Fruit fly (Drosophila melanogaster) whole organism, embryonic: ENCODE data around the gene eIF4E5.

Source experiments
- Ada2b ChIP-seq: fragments of 200-800 bp; sonication (Bioruptor generic); IDR thresholded peaks from 2 replicates; pipeline ENCODE4 v1.3.6; 2022; ENCODE audit warnings: missing biosample characterization, missing genetic modification characterization
- Atf3 ChIP-seq: fragments of 200-800 bp; sonication (Bioruptor generic); optimal IDR thresholded peaks from 3 replicates; lab custom pipeline; 2016; ENCODE audit warnings: missing biosample characterization, missing genetic modification characterization
- B-H2 ChIP-seq: fragments of 200-800 bp; sonication (Bioruptor generic); optimal IDR thresholded peaks from 2 replicates; lab custom pipeline; 2018; ENCODE audit warnings: missing biosample characterization, mild to moderate bottlenecking, missing genetic modification characterization
- CG10209 ChIP-seq: fragments of 200-800 bp; sonication (Bioruptor generic); optimal IDR thresholded peaks from 3 replicates; lab custom pipeline; 2017; ENCODE audit warnings: missing biosample characterization, mild to moderate bottlenecking, missing genetic modification characterization, missing genetic modification reagents
- CG10565 ChIP-seq: fragments of 200-800 bp; sonication (Bioruptor generic); optimal IDR thresholded peaks from 3 replicates; lab custom pipeline; 2016; ENCODE audit warnings: missing biosample characterization, mild to moderate bottlenecking, missing genetic modification characterization
- CG10959 ChIP-seq: fragments of 200-800 bp; sonication (Bioruptor generic); IDR thresholded peaks from 2 replicates; pipeline ENCODE4 v1.3.6; 2022; ENCODE audit warnings: missing biosample characterization, missing genetic modification characterization
- CG10979 ChIP-seq: fragments of 200-800 bp; sonication (Bioruptor generic); optimal IDR thresholded peaks from 2 replicates; lab custom pipeline; 2018; ENCODE audit warnings: missing biosample characterization, mild to moderate bottlenecking, missing genetic modification characterization, moderate library complexity
- CG12299 ChIP-seq: fragments of 200-800 bp; sonication (Bioruptor generic); optimal IDR thresholded peaks from 2 replicates; lab custom pipeline; 2018; ENCODE audit warnings: missing biosample characterization, mild to moderate bottlenecking, missing genetic modification characterization
- CG13123 ChIP-seq: fragments of 200-800 bp; sonication (Bioruptor generic); optimal IDR thresholded peaks from 2 replicates; lab custom pipeline; 2016; ENCODE audit warnings: missing biosample characterization, missing genetic modification characterization
- CG13894 ChIP-seq: fragments of 200-800 bp; sonication (Bioruptor generic); optimal IDR thresholded peaks from 3 replicates; lab custom pipeline; 2018; ENCODE audit warnings: missing biosample characterization, mild to moderate bottlenecking, missing genetic modification characterization, moderate library complexity
- CG14667 ChIP-seq: fragments of 200-800 bp; sonication (Bioruptor generic); IDR thresholded peaks from 2 replicates; pipeline ENCODE4 v1.3.6; 2022; ENCODE audit warnings: missing biosample characterization, missing genetic modification characterization
- CG14710 ChIP-seq: fragments of 200-800 bp; sonication (Bioruptor generic); optimal IDR thresholded peaks from 3 replicates; lab custom pipeline; 2019; ENCODE audit warnings: missing biosample characterization, mild to moderate bottlenecking, missing genetic modification characterization, moderate library complexity
- CG1832 ChIP-seq: fragments of 200-800 bp; sonication (Bioruptor generic); optimal IDR thresholded peaks from 2 replicates; lab custom pipeline; 2017; ENCODE audit warnings: missing biosample characterization, mild to moderate bottlenecking, missing genetic modification characterization, inconsistent platforms
- CG18619 ChIP-seq: fragments of 200-800 bp; sonication (Bioruptor generic); optimal IDR thresholded peaks from 3 replicates; lab custom pipeline; 2017; ENCODE audit warnings: missing biosample characterization, mild to moderate bottlenecking, missing genetic modification characterization
- CG2712 ChIP-seq: fragments of 200-800 bp; optimal IDR thresholded peaks from 3 replicates; lab custom pipeline; 2019; ENCODE audit warnings: missing biosample characterization, mild to moderate bottlenecking, missing genetic modification characterization, moderate library complexity
- CG30431 ChIP-seq: fragments of 200-800 bp; sonication (Bioruptor generic); optimal IDR thresholded peaks from 2 replicates; lab custom pipeline; 2017; ENCODE audit warnings: missing biosample characterization, missing genetic modification characterization
- CG31441 ChIP-seq: fragments of 200-800 bp; sonication (Bioruptor generic); IDR thresholded peaks from 2 replicates; pipeline ENCODE4 v1.3.6; 2022; ENCODE audit warnings: missing biosample characterization, missing genetic modification characterization
- CG4707 ChIP-seq: fragments of 200-800 bp; sonication (Bioruptor generic); optimal IDR thresholded peaks from 2 replicates; lab custom pipeline; 2018; ENCODE audit warnings: missing biosample characterization, mild to moderate bottlenecking, missing genetic modification characterization, moderate library complexity
- CG4730 ChIP-seq: fragments of 200-800 bp; sonication (Bioruptor generic); IDR thresholded peaks from 2 replicates; pipeline ENCODE4 v1.3.6; 2022; ENCODE audit warnings: missing biosample characterization, missing genetic modification characterization
- CG5245 ChIP-seq: fragments of 200-800 bp; sonication (Bioruptor generic); optimal IDR thresholded peaks from 3 replicates; lab custom pipeline; 2016; ENCODE audit warnings: missing biosample characterization, missing genetic modification characterization
- CG6765 ChIP-seq: fragments of 200-800 bp; sonication (Bioruptor generic); optimal IDR thresholded peaks from 3 replicates; lab custom pipeline; 2017; ENCODE audit warnings: missing biosample characterization, mild to moderate bottlenecking, missing genetic modification characterization
- Dbx ChIP-seq: fragments of 200-800 bp; sonication (Bioruptor generic); IDR thresholded peaks from 3 replicates; pipeline ENCODE4 v1.3.6; 2022; ENCODE audit warnings: missing biosample characterization, missing genetic modification characterization
- Dll ChIP-seq: fragments of 200-800 bp; sonication (Bioruptor generic); IDR thresholded peaks from 4 replicates; pipeline ENCODE4 v1.3.6; 2022; ENCODE audit warnings: missing biosample characterization, missing genetic modification characterization; ENCODE audit not compliant: partially characterized antibody
- Gsc ChIP-seq: fragments of 200-800 bp; sonication (Bioruptor generic); IDR thresholded peaks from 2 replicates; pipeline ENCODE4 v1.3.6; 2022; ENCODE audit warnings: missing biosample characterization, missing genetic modification characterization
- HHEX ChIP-seq: fragments of 200-800 bp; sonication (Bioruptor generic); optimal IDR thresholded peaks from 3 replicates; lab custom pipeline; 2017; ENCODE audit warnings: missing biosample characterization, mild to moderate bottlenecking, missing genetic modification characterization, missing genetic modification reagents
- Med ChIP-seq: fragments of 200-800 bp; sonication (Bioruptor generic); peaks from one replicate; lab custom pipeline; 2016; ENCODE audit warnings: missing biosample characterization, missing genetic modification characterization, mild to moderate bottlenecking, inconsistent platforms, moderate library complexity
- Meics ChIP-seq: fragments of 200-800 bp; sonication (Bioruptor generic); optimal IDR thresholded peaks from 2 replicates; lab custom pipeline; 2017; ENCODE audit warnings: missing biosample characterization, mild to moderate bottlenecking, missing genetic modification characterization
- Myb ChIP-seq: fragments of 200-800 bp; sonication (Bioruptor generic); optimal IDR thresholded peaks from 2 replicates; lab custom pipeline; 2016; ENCODE audit warnings: missing biosample characterization, missing genetic modification characterization
- NC2β ChIP-seq: fragments of 200-800 bp; sonication (Bioruptor generic); optimal IDR thresholded peaks from 2 replicates; lab custom pipeline; 2016; ENCODE audit warnings: missing biosample characterization, missing genetic modification characterization
- NFAT ChIP-seq: fragments of 200-800 bp; sonication (Bioruptor generic); IDR thresholded peaks from 2 replicates; pipeline ENCODE4 v1.3.6; 2022; ENCODE audit warnings: missing biosample characterization, missing genetic modification characterization
- Nf-YB ChIP-seq: fragments of 200-800 bp; sonication (Bioruptor generic); optimal IDR thresholded peaks from 3 replicates; lab custom pipeline; 2019; ENCODE audit warnings: missing biosample characterization, mild to moderate bottlenecking, missing genetic modification characterization, moderate library complexity
- Ptx1 ChIP-seq: fragments of 200-800 bp; sonication (Bioruptor generic); IDR thresholded peaks from 2 replicates; pipeline ENCODE4 v1.3.6; 2022; ENCODE audit warnings: missing biosample characterization, missing genetic modification characterization
- Stat92E ChIP-seq, 3 experiments: fragments of >200 bp in 2 of 3; fragments of 200-800 bp in 1 of 3; sonication (Bioruptor generic) in 1 of 3; optimal IDR thresholded peaks; 2 replicates each; lab custom pipeline; 2017 to 2019; ENCODE audit warnings: missing biosample characterization in 3 of 3, missing genetic modification characterization in 3 of 3, mild to moderate bottlenecking in 1 of 3, moderate library complexity in 1 of 3
- ab ChIP-seq: fragments of 200-800 bp; sonication (Bioruptor generic); optimal IDR thresholded peaks from 2 replicates; lab custom pipeline; 2016; ENCODE audit warnings: missing biosample characterization, missing genetic modification characterization
- cato ChIP-seq: fragments of 200-800 bp; sonication (Bioruptor generic); optimal IDR thresholded peaks from 2 replicates; lab custom pipeline; 2016; ENCODE audit warnings: missing biosample characterization, missing genetic modification characterization, borderline replicate concordance
- da ChIP-seq: fragments of 200-800 bp; sonication (Bioruptor generic); optimal IDR thresholded peaks from 2 replicates; lab custom pipeline; 2016; ENCODE audit warnings: missing biosample characterization, missing genetic modification characterization
- dpn ChIP-seq, 2 experiments: fragments of 200-800 bp; sonication (Bioruptor generic); optimal IDR thresholded peaks; 3 replicates each; lab custom pipeline; 2016; ENCODE audit warnings: missing biosample characterization in 2 of 2, missing genetic modification characterization in 2 of 2
- hth ChIP-seq: fragments of >200 bp; optimal IDR thresholded peaks from 2 replicates; lab custom pipeline; 2017; ENCODE audit warnings: inconsistent platforms
- jigr1 ChIP-seq: fragments of 200-800 bp; sonication (Bioruptor generic); IDR thresholded peaks from 3 replicates; pipeline ENCODE4 v1.3.6; 2022; ENCODE audit warnings: missing biosample characterization, missing genetic modification characterization
- lab ChIP-seq: fragments of 200-800 bp; sonication (Bioruptor generic); optimal IDR thresholded peaks from 3 replicates; lab custom pipeline; 2017; ENCODE audit warnings: missing biosample characterization, missing genetic modification characterization, mild to moderate bottlenecking, moderate library complexity, missing genetic modification reagents
- org-1 ChIP-seq: fragments of 200-800 bp; sonication (Bioruptor generic); optimal IDR thresholded peaks from 2 replicates; lab custom pipeline; 2017; ENCODE audit warnings: missing biosample characterization, missing genetic modification characterization
- p53 ChIP-seq: fragments of 200-800 bp; sonication (Bioruptor generic); optimal IDR thresholded peaks from 2 replicates; lab custom pipeline; 2016; ENCODE audit warnings: missing biosample characterization, missing genetic modification characterization
- pan ChIP-seq, 4 experiments: fragments of >200 bp in 3 of 4; fragments of 200-800 bp in 1 of 4; sonication (Bioruptor generic) in 1 of 4; optimal IDR thresholded peaks in 3 of 4; IDR thresholded peaks in 1 of 4; 2 replicates each; pipeline versions ENCODE4 v1.3.6 to Lab custom; 2017 to 2022; ENCODE audit warnings: missing biosample characterization in 2 of 4, missing genetic modification characterization in 2 of 4, mixed read lengths in 1 of 4
- pros ChIP-seq: fragments of 200-800 bp; sonication (Bioruptor generic); optimal IDR thresholded peaks from 3 replicates; lab custom pipeline; 2019; ENCODE audit warnings: missing biosample characterization, mild to moderate bottlenecking, missing genetic modification characterization, moderate library complexity
- row ChIP-seq: fragments of 200-800 bp; sonication (Bioruptor generic); IDR thresholded peaks from 3 replicates; pipeline ENCODE4 v1.3.6; 2022; ENCODE audit warnings: missing biosample characterization, missing genetic modification characterization
- sens-2 ChIP-seq: fragments of 200-800 bp; sonication (Bioruptor generic); IDR thresholded peaks from 2 replicates; pipeline ENCODE4 v1.3.6; 2022; ENCODE audit warnings: missing biosample characterization, missing genetic modification characterization
- sima ChIP-seq: fragments of 200-800 bp; sonication (Bioruptor generic); optimal IDR thresholded peaks from 2 replicates; lab custom pipeline; 2016; ENCODE audit warnings: missing biosample characterization, missing genetic modification characterization
- slp2 ChIP-seq: fragments of 200-800 bp; sonication (Bioruptor generic); optimal IDR thresholded peaks from 2 replicates; lab custom pipeline; 2016; ENCODE audit warnings: missing biosample characterization, missing genetic modification characterization
- ttk ChIP-seq: fragments of 200-800 bp; sonication (Bioruptor generic); IDR thresholded peaks from 2 replicates; pipeline ENCODE4 v2.1.2; 2022; ENCODE audit warnings: missing biosample characterization, missing genetic modification characterization
- vfl ChIP-seq: fragments of 200-800 bp; sonication (Bioruptor generic); optimal IDR thresholded peaks from 2 replicates; lab custom pipeline; 2016; ENCODE audit warnings: missing biosample characterization, missing genetic modification characterization

eIF4E5 gene

dm6 chr3L:7869715-7870387, 24.8 kb upstream of the eIF4E5 start:
- TF ChIP-seq slp2 (GFP tag; lab: Kevin White, UChicago), result no peak
- no peak for TF ChIP-seq Dll (GFP tag; lab: Robert Waterston, UW)
- TF ChIP-seq dpn (GFP tag; optimal IDR thresholded peaks at IDR 0.05; lab: Kevin White, UChicago), result peak in 1 of 2 experiments; percentile 45
- TF ChIP-seq Dbx (GFP tag; lab: Robert Waterston, UW), result no peak
- TF ChIP-seq org-1 (GFP tag; lab: Kevin White, UChicago), result peak; percentile 38
- no peak for TF ChIP-seq p53 (GFP tag; lab: Kevin White, UChicago)
- TF ChIP-seq CG13894 (tag; lab: Kevin White, UChicago), result no peak
- no peak for TF ChIP-seq CG5245 (GFP tag; lab: Kevin White, UChicago)
- peak; percentile 16; the same call in 1 of the 3 replicates for TF ChIP-seq jigr1 (GFP tag; lab: Robert Waterston, UW)
- no peak for TF ChIP-seq vfl (GFP tag; lab: Kevin White, UChicago)
- no peak for TF ChIP-seq CG14667 (GFP tag; lab: Robert Waterston, UW)
- no peak for TF ChIP-seq sima (GFP tag; lab: Kevin White, UChicago)
- no peak for TF ChIP-seq Atf3 (GFP tag; lab: Kevin White, UChicago)
- no peak for TF ChIP-seq da (GFP tag; lab: Kevin White, UChicago)
- peak; percentile 17 for TF ChIP-seq CG18619
- no peak for TF ChIP-seq CG30431
- TF ChIP-seq CG4730, result no peak
- TF ChIP-seq Nf-YB (GFP tag; lab: Kevin White, UChicago), result peak; percentile 24
- TF ChIP-seq CG6765 (GFP tag; lab: Kevin White, UChicago), result no peak
- peak; percentile 58 for TF ChIP-seq CG2712 (tag; lab: Kevin White, UChicago)
- TF ChIP-seq Ada2b (GFP tag; lab: Robert Waterston, UW), result no peak
- no peak for TF ChIP-seq hth (lab: Kevin White, UChicago)
- TF ChIP-seq Med (GFP tag; lab: Kevin White, UChicago), result no peak
- no peak for TF ChIP-seq CG10565 (GFP tag; lab: Kevin White, UChicago)
- no peak for TF ChIP-seq Myb (GFP tag; lab: Kevin White, UChicago)
- TF ChIP-seq ab, result no peak
- TF ChIP-seq sens-2 (GFP tag; lab: Robert Waterston, UW), result no peak
- no peak for TF ChIP-seq CG10959 (GFP tag; lab: Robert Waterston, UW)
- no peak for TF ChIP-seq NC2β (GFP tag; lab: Kevin White, UChicago)
- TF ChIP-seq CG10979 (tag; lab: Kevin White, UChicago), result peak; percentile 48
- no peak for TF ChIP-seq HHEX (GFP tag; lab: Kevin White, UChicago)
- TF ChIP-seq CG4707 (GFP tag; lab: Kevin White, UChicago), result no peak
- TF ChIP-seq row (GFP tag; lab: Robert Waterston, UW), result peak; percentile 63
- no peak for TF ChIP-seq CG12299 (tag; lab: Kevin White, UChicago)
- TF ChIP-seq Gsc (GFP tag; lab: Robert Waterston, UW), result no peak
- TF ChIP-seq CG1832 (GFP tag; lab: Kevin White, UChicago), result peak; percentile 15
- TF ChIP-seq NFAT (GFP tag; lab: Robert Waterston, UW), result no peak
- TF ChIP-seq ttk (GFP tag; lab: Robert Waterston, UW), result peak; percentile 44
- no peak for TF ChIP-seq CG13123 (GFP tag; lab: Kevin White, UChicago)
- TF ChIP-seq lab (GFP tag; lab: Kevin White, UChicago), result peak; percentile 14
- TF ChIP-seq B-H2 (GFP tag; lab: Kevin White, UChicago), result no peak
- no peak for TF ChIP-seq Meics (GFP tag; lab: Kevin White, UChicago)
- no peak for TF ChIP-seq pros (GFP tag; lab: Kevin White, UChicago)
- peak; percentile 22 for TF ChIP-seq CG14710
- TF ChIP-seq Ptx1 (GFP tag; lab: Robert Waterston, UW), result peak; percentile 59; the same call in 1 of the 2 replicates
- TF ChIP-seq cato (GFP tag; lab: Kevin White, UChicago), result no peak
- TF ChIP-seq CG10209 (GFP tag; lab: Kevin White, UChicago), result peak; percentile 48
- TF ChIP-seq pan (optimal IDR thresholded peaks at IDR 0.05; lab: Kevin White, UChicago), result no peak
- TF ChIP-seq pan (GFP tag; optimal IDR thresholded peaks at IDR 0.05 in 1 of 2, IDR thresholded peaks at IDR 0.05 in 1 of 2), result peak in 1 of 2 experiments; percentile 36
- TF ChIP-seq Stat92E (GFP tag; optimal IDR thresholded peaks at IDR 0.05; lab: Kevin White, UChicago), result no peak
- TF ChIP-seq CG31441 (GFP tag; lab: Robert Waterston, UW), result peak; percentile 63
